Fruit fly (Drosophila melanogaster): Measurements from ENCODE around the gene CG18259.

The CG18259 gene

dm6 chrX:18806365-18806764 lies 23.1 kb upstream of the CG18259 start, which contains the start of gene CG7058 (continued):
- TF ChIP-seq CG9817 (tag; optimal IDR thresholded peaks at IDR 0.05) (no peak), chif (GFP tag; optimal IDR thresholded peaks at IDR 0.05) (no peak), CG9932 (GFP tag; IDR thresholded peaks at IDR 0.05) (no peak), Atf3 (GFP tag; optimal IDR thresholded peaks at IDR 0.05) (no peak), Trl (optimal IDR thresholded peaks at IDR 0.05) (peak in 1 of 2 experiments; percentile 22), Trl (GFP tag; optimal IDR thresholded peaks at IDR 0.05) (no peak), Dp (GFP tag; optimal IDR thresholded peaks at IDR 0.05) (no peak), CG8765 (GFP tag; IDR thresholded peaks at IDR 0.05) (no peak), CG10543 (GFP tag; optimal IDR thresholded peaks at IDR 0.05) (no peak), HLH4C (GFP tag; IDR thresholded peaks at IDR 0.05; ENCODE audit: partially characterized antibody) (no peak), esg (GFP tag; conservative IDR thresholded peaks at IDR 0.05) (no peak), pzg (GFP tag; optimal IDR thresholded peaks at IDR 0.05) (peak; percentile 8), ci (GFP tag; IDR thresholded peaks at IDR 0.05) (no peak), Deaf1 (tag; optimal IDR thresholded peaks at IDR 0.05) (peak; percentile 57), Antp (GFP tag; optimal IDR thresholded peaks at IDR 0.05) (no peak), Adf1 (GFP tag; IDR thresholded peaks at IDR 0.05) (peak; percentile 30; the same call in 1 of the 2 replicates), CG18476 (GFP tag; optimal IDR thresholded peaks at IDR 0.05) (no peak), peb (GFP tag; IDR thresholded peaks at IDR 0.05) (no peak), sqz (GFP tag; optimal IDR thresholded peaks at IDR 0.05) (no peak), CG13123 (GFP tag; optimal IDR thresholded peaks at IDR 0.05) (no peak), lbe (GFP tag; optimal IDR thresholded peaks at IDR 0.05) (no peak), fru (optimal IDR thresholded peaks at IDR 0.05) (no peak), CG7987 (GFP tag; optimal IDR thresholded peaks at IDR 0.05) (no peak), CG12155 (GFP tag; optimal IDR thresholded peaks at IDR 0.05) (peak; percentile 90), CG30431 (GFP tag; optimal IDR thresholded peaks at IDR 0.05) (no peak), CG12071 (GFP tag; optimal IDR thresholded peaks at IDR 0.05) (no peak), CG14860 (GFP tag; IDR thresholded peaks at IDR 0.05; ENCODE audit: partially characterized antibody) (no peak), CG3995 (GFP tag; optimal IDR thresholded peaks at IDR 0.05) (no peak), abd-A (tag; optimal IDR thresholded peaks at IDR 0.05) (peak; percentile 0), zfh1 (GFP tag; IDR thresholded peaks at IDR 0.05) (no peak), CkIIα-i1 (GFP tag; IDR thresholded peaks at IDR 0.05) (no peak), CG17361 (GFP tag; IDR thresholded peaks at IDR 0.05) (no peak), B-H1 (GFP tag; IDR thresholded peaks at IDR 0.05) (no peak), CG16813 (GFP tag; IDR thresholded peaks at IDR 0.05; ENCODE audit: partially characterized antibody) (no peak), C15 (GFP tag; IDR thresholded peaks at IDR 0.05) (no peak), Rx (GFP tag; IDR thresholded peaks at IDR 0.05) (no peak)

DNA sequence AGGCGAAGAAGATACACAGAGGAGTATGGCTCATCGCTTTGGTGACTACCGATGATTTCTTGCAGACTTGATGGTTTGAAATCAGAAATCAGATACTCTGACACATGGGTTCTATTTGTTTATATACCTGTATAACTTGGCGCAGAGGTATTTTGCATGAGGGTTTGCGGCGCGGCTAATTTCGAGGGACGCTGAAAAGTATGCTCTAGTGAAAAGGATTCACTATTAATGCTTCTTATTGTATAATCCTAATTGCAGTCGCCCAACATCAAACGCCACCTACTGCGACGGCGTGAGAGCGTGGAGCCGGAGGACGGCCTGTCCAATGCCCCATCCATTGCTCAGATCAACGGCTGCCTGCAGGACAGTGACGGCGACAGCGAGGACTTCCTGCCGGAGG lies 21.7 kb upstream of the CG18259 start:
- TF ChIP-seq D (optimal IDR thresholded peaks at IDR 0.05), result no peak
- TF ChIP-seq D (GFP tag; optimal IDR thresholded peaks at IDR 0.05), result no peak
- TF ChIP-seq Ets97D (GFP tag; optimal IDR thresholded peaks at IDR 0.05), result no peak
- no peak for TF ChIP-seq CG3847 (GFP tag; IDR thresholded peaks at IDR 0.05)
- peak; percentile 21 for TF ChIP-seq sens (GFP tag)
- no peak for TF ChIP-seq CG18476 (GFP tag; optimal IDR thresholded peaks at IDR 0.05)
- TF ChIP-seq Ets65A (GFP tag), result no peak
- TF ChIP-seq CG34376 (GFP tag; optimal IDR thresholded peaks at IDR 0.05), result no peak
- TF ChIP-seq hkb (optimal IDR thresholded peaks at IDR 0.05), result no peak
- no peak for TF ChIP-seq hkb (GFP tag; IDR thresholded peaks at IDR 0.05)
- no peak for TF ChIP-seq bsh (GFP tag; optimal IDR thresholded peaks at IDR 0.05)
- TF ChIP-seq CG10209 (GFP tag; optimal IDR thresholded peaks at IDR 0.05), result no peak
- TF ChIP-seq cas (GFP tag; IDR thresholded peaks at IDR 0.05), result no peak
- TF ChIP-seq HmgZ (tag; optimal IDR thresholded peaks at IDR 0.05), result no peak
- no peak for TF ChIP-seq croc (GFP tag; conservative IDR thresholded peaks at IDR 0.05)
- no peak for TF ChIP-seq CG34422 (GFP tag; IDR thresholded peaks at IDR 0.05)
- peak in 1 of 2 experiments; percentile 58 for TF ChIP-seq Pdp1 (GFP tag; optimal IDR thresholded peaks at IDR 0.05)
- TF ChIP-seq CG12942 (GFP tag; optimal IDR thresholded peaks at IDR 0.05), result no peak
- no peak for TF ChIP-seq CG3995 (GFP tag; optimal IDR thresholded peaks at IDR 0.05)
- no peak for TF ChIP-seq Oaz (GFP tag; IDR thresholded peaks at IDR 0.05)
- no peak for TF ChIP-seq HHEX (GFP tag; optimal IDR thresholded peaks at IDR 0.05)

All from whole organism, embryonic.